Worm (Caenorhabditis elegans): ENCODE measurements around the gene B0244.4.

- TF ChIP-seq zip-5 (tag; optimal IDR thresholded peaks at IDR 0.05) (no peak), fkh-10 (GFP tag; optimal IDR thresholded peaks at IDR 0.05) (no peak), nhr-11 (tag; optimal IDR thresholded peaks at IDR 0.05) (no peak), pax-1 (tag; optimal IDR thresholded peaks at IDR 0.05) (no peak), ceh-9 (tag; optimal IDR thresholded peaks at IDR 0.05) (no peak), dve-1 (tag; optimal IDR thresholded peaks at IDR 0.05) (no peak), lin-11 (tag; optimal IDR thresholded peaks at IDR 0.05) (no peak), ceh-30 (tag; optimal IDR thresholded peaks at IDR 0.05) (no peak), pag-3 (tag; optimal IDR thresholded peaks at IDR 0.05; ENCODE audit: borderline replicate concordance) (no peak), sox-2 (GFP tag; IDR thresholded peaks at IDR 0.05) (no peak)
Measured at ce11 chrIII:5730980-5731636, 16.2 kb upstream of the B0244.4 start, which contains the start of the genes B0244.9 and B0244.7.

Data from whole organism, late embryonic.